Worm (Caenorhabditis elegans): Measurements from ENCODE around the gene Y60C6A.3.

Y60C6A.3 gene

ce11 chrV:4800794-4801193 is 15.2 kb downstream of the Y60C6A.3 start, which contains the start of gene R02F11.1:
Gene R02F11.1, plus strand, starts transcription at chrV:4801094.
- no peak for TF ChIP-seq tbx-11 (GFP tag; IDR thresholded peaks at IDR 0.05)
- TF ChIP-seq tbx-37 (GFP tag; conservative IDR thresholded peaks at IDR 0.05), result no peak
- no peak for TF ChIP-seq ama-1 (optimal IDR thresholded peaks at IDR 0.05)
- no peak for TF ChIP-seq flt-1 (GFP tag; IDR thresholded peaks at IDR 0.05)
- TF ChIP-seq F13C5.2 (tag; optimal IDR thresholded peaks at IDR 0.05), result no peak
- TF ChIP-seq pes-1 (GFP tag; IDR thresholded peaks at IDR 0.05), result no peak
- TF ChIP-seq B0310.2 (tag; optimal IDR thresholded peaks at IDR 0.05), result no peak
- TF ChIP-seq ets-7 (tag; optimal IDR thresholded peaks at IDR 0.05), result no peak
- no peak for TF ChIP-seq hmg-4 (GFP tag; optimal IDR thresholded peaks at IDR 0.05)
- TF ChIP-seq sea-1 (GFP tag; conservative IDR thresholded peaks at IDR 0.05), result no peak
- TF ChIP-seq tra-4 (tag; optimal IDR thresholded peaks at IDR 0.05), result no peak
- TF ChIP-seq hnd-1 (tag; optimal IDR thresholded peaks at IDR 0.05), result no peak
- TF ChIP-seq ceh-36 (tag; optimal IDR thresholded peaks at IDR 0.05), result no peak
- no peak for TF ChIP-seq aly-1 (tag; optimal IDR thresholded peaks at IDR 0.05)
- TF ChIP-seq scrt-1 (GFP tag; IDR thresholded peaks at IDR 0.05), result no peak
- no peak for TF ChIP-seq hmbx-1 (tag; optimal IDR thresholded peaks at IDR 0.05)
- TF ChIP-seq ceh-13 (GFP tag; optimal IDR thresholded peaks at IDR 0.05), result no peak

- TF ChIP-seq scrt-1 (GFP tag; IDR thresholded peaks at IDR 0.05) (no peak), tbx-37 (GFP tag; conservative IDR thresholded peaks at IDR 0.05) (no peak), ceh-36 (tag; optimal IDR thresholded peaks at IDR 0.05) (no peak), hmbx-1 (tag; optimal IDR thresholded peaks at IDR 0.05) (no peak), ets-7 (tag; optimal IDR thresholded peaks at IDR 0.05) (no peak), tra-4 (tag; optimal IDR thresholded peaks at IDR 0.05) (no peak), B0310.2 (tag; optimal IDR thresholded peaks at IDR 0.05) (no peak), sea-1 (GFP tag; conservative IDR thresholded peaks at IDR 0.05) (no peak), flt-1 (GFP tag; IDR thresholded peaks at IDR 0.05) (no peak), ama-1 (optimal IDR thresholded peaks at IDR 0.05) (no peak), hmg-4 (GFP tag; optimal IDR thresholded peaks at IDR 0.05) (no peak), aly-1 (tag; optimal IDR thresholded peaks at IDR 0.05) (no peak), F13C5.2 (tag; optimal IDR thresholded peaks at IDR 0.05) (no peak), hnd-1 (tag; optimal IDR thresholded peaks at IDR 0.05) (no peak), ceh-13 (GFP tag; optimal IDR thresholded peaks at IDR 0.05) (no peak), tbx-11 (GFP tag; IDR thresholded peaks at IDR 0.05) (no peak), pes-1 (GFP tag; IDR thresholded peaks at IDR 0.05) (no peak)
Observed at ce11 chrV:4801943-4802342, 16.3 kb downstream of the Y60C6A.3 start.

DNA sequence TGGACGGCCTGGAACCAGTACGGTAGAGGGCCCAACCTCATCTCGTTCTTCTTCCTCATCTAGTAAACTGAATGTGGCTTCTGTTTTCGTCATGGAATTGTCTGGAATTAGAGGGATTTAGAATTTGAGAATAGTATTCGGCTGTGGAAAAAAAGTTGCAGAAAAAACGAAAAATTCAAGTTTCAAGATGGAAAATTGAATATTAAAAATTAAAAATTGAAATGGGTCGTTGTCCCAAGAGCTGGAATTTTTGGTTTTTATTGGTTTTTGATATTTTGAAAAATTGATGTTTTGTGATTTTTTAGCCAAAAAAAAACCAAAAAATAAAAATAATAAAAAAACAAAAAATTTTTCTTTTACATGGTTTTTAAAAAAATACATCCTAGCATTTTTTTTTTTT is 20.2 kb downstream of the Y60C6A.3 start, which contains the start of gene R02F11.3:
Gene R02F11.3 (minus strand): TSS at position 101 of the 400 bp plus-strand sequence.
- TF ChIP-seq tra-4 (tag; optimal IDR thresholded peaks at IDR 0.05) (no peak), sea-1 (GFP tag; conservative IDR thresholded peaks at IDR 0.05) (no peak), hnd-1 (tag; optimal IDR thresholded peaks at IDR 0.05) (no peak), scrt-1 (GFP tag; IDR thresholded peaks at IDR 0.05) (no peak), ceh-36 (tag; optimal IDR thresholded peaks at IDR 0.05) (no peak), ama-1 (optimal IDR thresholded peaks at IDR 0.05) (no peak), pes-1 (GFP tag; IDR thresholded peaks at IDR 0.05) (no peak), F13C5.2 (tag; optimal IDR thresholded peaks at IDR 0.05) (no peak), tbx-11 (GFP tag; IDR thresholded peaks at IDR 0.05) (no peak), flt-1 (GFP tag; IDR thresholded peaks at IDR 0.05) (no peak), aly-1 (tag; optimal IDR thresholded peaks at IDR 0.05) (no peak), hmbx-1 (tag; optimal IDR thresholded peaks at IDR 0.05) (no peak), B0310.2 (tag; optimal IDR thresholded peaks at IDR 0.05) (no peak), hmg-4 (GFP tag; optimal IDR thresholded peaks at IDR 0.05) (no peak), tbx-37 (GFP tag; conservative IDR thresholded peaks at IDR 0.05) (no peak), ets-7 (tag; optimal IDR thresholded peaks at IDR 0.05) (no peak), ceh-13 (GFP tag; optimal IDR thresholded peaks at IDR 0.05) (no peak)

ce11 chrV:4806859-4807258 is 21.3 kb downstream of the Y60C6A.3 start:
- TF ChIP-seq sea-1 (GFP tag; conservative IDR thresholded peaks at IDR 0.05) (no peak), pes-1 (GFP tag; IDR thresholded peaks at IDR 0.05) (no peak), tbx-11 (GFP tag; IDR thresholded peaks at IDR 0.05) (no peak), scrt-1 (GFP tag; IDR thresholded peaks at IDR 0.05) (no peak), ceh-36 (tag; optimal IDR thresholded peaks at IDR 0.05) (no peak), F13C5.2 (tag; optimal IDR thresholded peaks at IDR 0.05) (no peak), tra-4 (tag; optimal IDR thresholded peaks at IDR 0.05) (no peak), hnd-1 (tag; optimal IDR thresholded peaks at IDR 0.05) (no peak), aly-1 (tag; optimal IDR thresholded peaks at IDR 0.05) (no peak), ama-1 (optimal IDR thresholded peaks at IDR 0.05) (no peak), hmg-4 (GFP tag; optimal IDR thresholded peaks at IDR 0.05) (no peak), hmbx-1 (tag; optimal IDR thresholded peaks at IDR 0.05) (no peak), flt-1 (GFP tag; IDR thresholded peaks at IDR 0.05) (no peak), B0310.2 (tag; optimal IDR thresholded peaks at IDR 0.05) (no peak), ceh-13 (GFP tag; optimal IDR thresholded peaks at IDR 0.05) (no peak)

DNA sequence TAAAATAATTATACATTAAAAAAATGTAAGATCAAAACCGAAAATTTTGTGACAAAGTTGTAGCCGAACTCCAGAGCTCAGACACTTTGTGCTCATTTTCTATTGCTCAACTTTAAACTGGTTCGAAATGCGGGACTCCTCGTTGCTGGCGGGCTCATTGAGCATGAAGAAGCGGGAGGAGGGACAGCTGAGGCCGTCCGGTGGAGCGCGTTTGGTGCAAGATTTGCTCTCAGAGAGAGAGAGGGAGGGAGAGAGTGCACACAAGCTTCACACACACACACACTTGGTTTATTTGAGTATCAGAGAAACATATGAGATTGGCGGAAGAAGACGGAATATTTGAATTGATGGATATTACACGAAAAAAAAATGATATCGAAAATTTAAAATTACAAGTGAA is 25.1 kb downstream of the Y60C6A.3 start:
- TF ChIP-seq hmg-4 (GFP tag; optimal IDR thresholded peaks at IDR 0.05) (peak; percentile 54), ama-1 (optimal IDR thresholded peaks at IDR 0.05) (no peak)

ce11 chrV:4813825-4814224 is 28.2 kb downstream of the Y60C6A.3 start:
- TF ChIP-seq scrt-1 (GFP tag; IDR thresholded peaks at IDR 0.05) (no peak), hmbx-1 (tag; optimal IDR thresholded peaks at IDR 0.05) (no peak), B0310.2 (tag; optimal IDR thresholded peaks at IDR 0.05) (no peak), ets-7 (tag; optimal IDR thresholded peaks at IDR 0.05) (no peak), hnd-1 (tag; optimal IDR thresholded peaks at IDR 0.05) (no peak), ceh-36 (tag; optimal IDR thresholded peaks at IDR 0.05) (no peak), tbx-11 (GFP tag; IDR thresholded peaks at IDR 0.05) (no peak), tbx-37 (GFP tag; conservative IDR thresholded peaks at IDR 0.05) (no peak), ama-1 (optimal IDR thresholded peaks at IDR 0.05) (no peak), tra-4 (tag; optimal IDR thresholded peaks at IDR 0.05) (no peak)

DNA sequence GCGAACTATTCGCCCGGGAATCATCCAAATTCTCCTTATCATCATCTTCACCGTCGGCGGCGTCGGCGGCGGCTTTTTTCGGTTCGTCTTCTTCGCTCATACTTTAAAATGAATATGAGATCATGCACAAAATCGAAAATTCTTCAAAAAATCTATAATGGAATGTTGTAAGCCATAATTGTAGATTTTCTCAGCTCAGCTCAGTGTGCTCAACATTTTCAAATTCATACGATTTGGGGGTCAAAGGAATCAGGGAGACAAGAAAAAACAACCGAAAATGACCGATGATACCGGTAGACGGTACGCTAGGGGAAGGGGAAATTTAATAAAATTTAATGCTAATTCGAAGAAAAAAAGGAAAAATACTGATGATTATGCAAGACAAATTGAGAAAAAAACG is 33.0 kb downstream of the Y60C6A.3 start, which contains the start of gene ccep-97:
Gene ccep-97 (minus strand): TSS at position 101 of the 400 bp plus-strand sequence.
- no peak for TF ChIP-seq hnd-1 (tag; optimal IDR thresholded peaks at IDR 0.05)
- TF ChIP-seq hmbx-1 (tag; optimal IDR thresholded peaks at IDR 0.05), result no peak
- no peak for TF ChIP-seq ama-1 (optimal IDR thresholded peaks at IDR 0.05)
- no peak for TF ChIP-seq scrt-1 (GFP tag; IDR thresholded peaks at IDR 0.05)
- no peak for TF ChIP-seq hmg-4 (GFP tag; optimal IDR thresholded peaks at IDR 0.05)
- no peak for TF ChIP-seq sea-1 (GFP tag; conservative IDR thresholded peaks at IDR 0.05)
- no peak for TF ChIP-seq tra-4 (tag; optimal IDR thresholded peaks at IDR 0.05)
- no peak for TF ChIP-seq tbx-11 (GFP tag; IDR thresholded peaks at IDR 0.05)
- TF ChIP-seq pes-1 (GFP tag; IDR thresholded peaks at IDR 0.05), result no peak
- no peak for TF ChIP-seq aly-1 (tag; optimal IDR thresholded peaks at IDR 0.05)
- no peak for TF ChIP-seq ets-7 (tag; optimal IDR thresholded peaks at IDR 0.05)
- no peak for TF ChIP-seq F13C5.2 (tag; optimal IDR thresholded peaks at IDR 0.05)
- TF ChIP-seq B0310.2 (tag; optimal IDR thresholded peaks at IDR 0.05), result no peak
- TF ChIP-seq ceh-36 (tag; optimal IDR thresholded peaks at IDR 0.05), result no peak
- TF ChIP-seq tbx-37 (GFP tag; conservative IDR thresholded peaks at IDR 0.05), result no peak
- no peak for TF ChIP-seq ceh-13 (GFP tag; optimal IDR thresholded peaks at IDR 0.05)
- TF ChIP-seq flt-1 (GFP tag; IDR thresholded peaks at IDR 0.05), result no peak

Data from whole organism, early embryonic.